Worm (Caenorhabditis elegans) whole organism, L4 larva: ENCODE results near the gene C41C4.9.

Experiments
- aha-1 ChIP-seq: fragments of 150-350 bp; peaks from one replicate; lab custom pipeline; 2014; ENCODE audit warnings: missing biosample characterization, missing genetic modification characterization
- aly-2 ChIP-seq: sonication (generic microtip); optimal IDR thresholded peaks from 2 replicates; lab custom pipeline; 2018; ENCODE audit warnings: missing biosample characterization, missing genetic modification characterization
- attf-4 ChIP-seq: sonication (generic microtip); optimal IDR thresholded peaks from 3 replicates; lab custom pipeline; 2017; ENCODE audit warnings: missing biosample characterization, missing genetic modification characterization
- daf-12 ChIP-seq: fragments of 150-350 bp; optimal IDR thresholded peaks from 2 replicates; lab custom pipeline; 2014; ENCODE audit warnings: missing biosample characterization, missing genetic modification reagents, missing genetic modification characterization
- egl-43 ChIP-seq: fragments of 200-800 bp; sonication (Bioruptor generic); IDR thresholded peaks from 2 replicates; pipeline ENCODE4 v1.3.6; 2022; ENCODE audit warnings: missing genetic modification reagents, missing genetic modification characterization, missing compliant biosample characterization
- gei-8 ChIP-seq: fragments of 200-800 bp; sonication (Bioruptor generic); optimal IDR thresholded peaks from 2 replicates; lab custom pipeline; 2018; ENCODE audit warnings: mild to moderate bottlenecking, missing genetic modification characterization, missing compliant biosample characterization
- hmg-1.1 ChIP-seq: fragments of 200-800 bp; sonication (Bioruptor generic); IDR thresholded peaks from 2 replicates; pipeline ENCODE4 v1.3.6; 2022; ENCODE audit warnings: missing genetic modification reagents, missing genetic modification characterization, missing compliant biosample characterization
- mdl-1 ChIP-seq, 2 experiments: fragments of 150-350 bp in 1 of 2; sonication (generic microtip) in 1 of 2; optimal IDR thresholded peaks; 2 replicates each; lab custom pipeline; 2014 to 2017; ENCODE audit warnings: missing biosample characterization in 2 of 2, missing genetic modification characterization in 2 of 2
- nhr-28 ChIP-seq: fragments of 150-350 bp; optimal IDR thresholded peaks from 2 replicates; lab custom pipeline; 2014; ENCODE audit warnings: missing biosample characterization, missing genetic modification characterization
- nhr-6 ChIP-seq: fragments of 150-350 bp; optimal IDR thresholded peaks from 2 replicates; lab custom pipeline; 2014; ENCODE audit warnings: missing biosample characterization, missing genetic modification characterization
- nhr-77 ChIP-seq: fragments of 150-350 bp; optimal IDR thresholded peaks from 2 replicates; lab custom pipeline; 2014; ENCODE audit warnings: missing biosample characterization, missing genetic modification characterization
- unc-62 ChIP-seq, 3 experiments: fragments of 150-350 bp in 1 of 3; sonication (generic microtip); optimal IDR thresholded peaks in 2 of 3; peaks in 1 of 3; 1 replicate in 1 of 3; 2 replicates in 2 of 3; lab custom pipeline; 2014 to 2017; ENCODE audit warnings: missing biosample characterization in 3 of 3, missing genetic modification characterization in 3 of 3, missing genetic modification reagents in 3 of 3, missing genotype in 1 of 3
- ztf-11 ChIP-seq: fragments of 150-350 bp; optimal IDR thresholded peaks from 2 replicates; lab custom pipeline; 2014; ENCODE audit warnings: missing biosample characterization, missing genetic modification characterization

DNA sequence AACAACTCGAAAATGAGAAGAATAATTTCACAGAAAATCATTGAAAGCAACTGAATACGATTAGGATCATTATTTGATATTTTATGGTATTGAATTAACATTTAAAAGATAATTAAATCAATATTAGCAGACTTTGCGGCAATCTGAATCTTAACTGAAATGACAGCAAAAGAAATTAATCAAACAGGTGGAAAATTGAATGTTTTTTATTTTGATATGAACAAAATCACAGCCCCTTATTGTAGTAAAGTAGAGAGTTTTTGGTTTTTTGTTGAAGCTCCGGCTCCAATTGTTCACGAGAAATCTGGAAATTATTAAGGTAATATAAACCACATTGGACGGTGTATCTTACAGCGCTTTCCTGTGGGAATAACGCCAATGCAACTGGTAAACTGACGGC lies 5.4 kb upstream of the C41C4.9 start, which contains the start of gene sre-2:
- no peak for TF ChIP-seq aha-1
- no peak for TF ChIP-seq unc-62 (GFP tag; optimal IDR thresholded peaks at IDR 0.05 in 1 of 2; lab: Kevin White, UChicago)
- TF ChIP-seq unc-62 (tag; optimal IDR thresholded peaks at IDR 0.05; lab: Kevin White, UChicago), result no peak
- no peak for TF ChIP-seq mdl-1 (tag; optimal IDR thresholded peaks at IDR 0.05; lab: Kevin White, UChicago)
- TF ChIP-seq nhr-77 (tag; lab: Kevin White, UChicago), result no peak
- TF ChIP-seq gei-8 (GFP tag; lab: Kevin White, UChicago), result no peak
- TF ChIP-seq egl-43 (GFP tag; lab: Robert Waterston, UW), result no peak
- TF ChIP-seq attf-4 (tag; lab: Kevin White, UChicago), result no peak
- no peak for TF ChIP-seq aly-2 (tag; lab: Kevin White, UChicago)
- no peak for TF ChIP-seq nhr-6 (tag; lab: Kevin White, UChicago)
- TF ChIP-seq daf-12, result no peak
- no peak for TF ChIP-seq ztf-11 (tag; lab: Kevin White, UChicago)
- TF ChIP-seq nhr-28 (tag; lab: Kevin White, UChicago), result no peak
- TF ChIP-seq hmg-1.1 (GFP tag; lab: Robert Waterston, UW), result no peak
